Worm (Caenorhabditis elegans) whole organism, L1 larva: ENCODE data around the gene F53B1.2.

Source experiments
- egl-27 ChIP-seq, 2 experiments: fragments of 150-350 bp in 1 of 2; sonication (generic microtip); optimal IDR thresholded peaks; 3 replicates each; lab custom pipeline; 2017 to 2018; ENCODE audit warnings: missing biosample characterization in 2 of 2, missing genetic modification characterization in 2 of 2, missing genetic modification reagents in 2 of 2
- fos-1 ChIP-seq: fragments of 150-350 bp; optimal IDR thresholded peaks from 2 replicates; lab custom pipeline; 2014; ENCODE audit warnings: missing biosample characterization, missing genetic modification characterization
- grh-1 ChIP-seq: fragments of 200-800 bp; sonication (Bioruptor generic); IDR thresholded peaks from 2 replicates; pipeline ENCODE4 v1.3.6; 2022; ENCODE audit warnings: missing genetic modification reagents, missing genetic modification characterization, missing compliant biosample characterization
- lin-13 ChIP-seq: fragments of 150-350 bp; optimal IDR thresholded peaks from 2 replicates; lab custom pipeline; 2014; ENCODE audit warnings: missing biosample characterization, missing genetic modification reagents, missing genetic modification characterization
- nhr-76 ChIP-seq: sonication (generic microtip); optimal IDR thresholded peaks from 2 replicates; lab custom pipeline; 2017; ENCODE audit warnings: missing biosample characterization, missing genetic modification characterization
- nhr-90 ChIP-seq: sonication (generic microtip); optimal IDR thresholded peaks from 2 replicates; lab custom pipeline; 2016; ENCODE audit warnings: mild to moderate bottlenecking, missing genetic modification characterization, missing compliant biosample characterization; ENCODE audit not compliant: poor library complexity
- skn-1 ChIP-seq: fragments of 150-350 bp; optimal IDR thresholded peaks from 2 replicates; lab custom pipeline; 2014; ENCODE audit warnings: missing biosample characterization, missing genetic modification characterization
- unc-62 ChIP-seq: fragments of 150-350 bp; optimal IDR thresholded peaks from 2 replicates; lab custom pipeline; 2014; ENCODE audit warnings: missing biosample characterization, missing genetic modification reagents, missing genetic modification characterization

ce11 chrX:2079536-2079935, 29.2 kb upstream of the F53B1.2 start, which contains the start of gene F49H12.4:
- no peak for TF ChIP-seq fos-1 (tag; lab: Kevin White, UChicago)
- no peak for TF ChIP-seq grh-1 (GFP tag; lab: Robert Waterston, UW)
- TF ChIP-seq lin-13 (GFP tag; lab: Kevin White, UChicago), result no peak
- no peak for TF ChIP-seq nhr-90 (tag; lab: Kevin White, UChicago)
- no peak for TF ChIP-seq egl-27 (tag; optimal IDR thresholded peaks at IDR 0.05; lab: Kevin White, UChicago)
- no peak for TF ChIP-seq skn-1 (tag; lab: Kevin White, UChicago)
- no peak for TF ChIP-seq unc-62
- TF ChIP-seq nhr-76 (tag; lab: Kevin White, UChicago), result no peak
